Worm (Caenorhabditis elegans) whole organism, mixed stage, embryonic: ENCODE measurements around the gene nhr-123.

Experiments used
- cnd-1 ChIP-seq: fragments of 200-800 bp; sonication (Bioruptor generic); optimal IDR thresholded peaks from 2 replicates; lab custom pipeline; 2018; ENCODE audit warnings: mild to moderate bottlenecking, missing genetic modification characterization, missing compliant biosample characterization
- drap-1 ChIP-seq: fragments of 200-800 bp; sonication (Bioruptor generic); optimal IDR thresholded peaks from 3 replicates; lab custom pipeline; 2018; ENCODE audit warnings: mild to moderate bottlenecking, missing genetic modification characterization, missing compliant biosample characterization
- elt-3 ChIP-seq: fragments of 150-350 bp; optimal IDR thresholded peaks from 2 replicates; lab custom pipeline; 2014; ENCODE audit warnings: missing biosample characterization, missing genetic modification characterization
- lin-13 ChIP-seq: fragments of 150-350 bp; optimal IDR thresholded peaks from 2 replicates; lab custom pipeline; 2014; ENCODE audit warnings: missing biosample characterization, missing genetic modification characterization
- mep-1 ChIP-seq: fragments of 150-350 bp; optimal IDR thresholded peaks from 2 replicates; lab custom pipeline; 2017; ENCODE audit warnings: missing biosample characterization, missing genetic modification reagents, missing genetic modification characterization, inconsistent platforms
- nhr-12 ChIP-seq: fragments of 150-350 bp; optimal IDR thresholded peaks from 2 replicates; lab custom pipeline; 2014; ENCODE audit warnings: missing biosample characterization, missing genetic modification characterization
- nhr-237 ChIP-seq: fragments of 150-350 bp; optimal IDR thresholded peaks from 2 replicates; lab custom pipeline; 2014; ENCODE audit warnings: missing biosample characterization, missing genetic modification characterization
- nhr-76 ChIP-seq: sonication (generic microtip); optimal IDR thresholded peaks from 2 replicates; lab custom pipeline; 2017; ENCODE audit warnings: missing biosample characterization, missing genetic modification characterization
- sem-2 ChIP-seq: fragments of 200-800 bp; sonication (Bioruptor generic); optimal IDR thresholded peaks from 2 replicates; lab custom pipeline; 2018; ENCODE audit warnings: mild to moderate bottlenecking, missing genetic modification characterization, missing compliant biosample characterization
- snpc-4 ChIP-seq: fragments of 150-350 bp; optimal IDR thresholded peaks from 2 replicates; lab custom pipeline; 2014; ENCODE audit warnings: missing biosample characterization, missing genetic modification characterization
- unc-39 ChIP-seq: fragments of 150-350 bp; optimal IDR thresholded peaks from 2 replicates; lab custom pipeline; 2014; ENCODE audit warnings: missing biosample characterization, missing genetic modification characterization
- unc-62 ChIP-seq: fragments of 150-350 bp; optimal IDR thresholded peaks from 2 replicates; lab custom pipeline; 2014; ENCODE audit warnings: missing biosample characterization, missing genetic modification reagents, missing genetic modification characterization

- TF ChIP-seq nhr-12 (no peak), cnd-1 (no peak), nhr-237 (tag; lab: Kevin White, UChicago) (no peak), snpc-4 (tag; lab: Kevin White, UChicago) (no peak), elt-3 (tag; lab: Kevin White, UChicago) (no peak), drap-1 (GFP tag; lab: Kevin White, UChicago) (no peak), unc-62 (no peak), lin-13 (no peak), nhr-76 (no peak), mep-1 (no peak), sem-2 (no peak), unc-39 (no peak)
Measured at ce11 chrV:501230-501629, 50.0 kb downstream of the nhr-123 start, which contains the start of gene str-256.
